Fruit fly (Drosophila melanogaster): ENCODE measurements around the gene moon.

moon gene

dm6 chrX:12072718-12073117 lies at the start of gene moon:
Gene moon, minus strand, starts transcription at chrX:12072818.
- TF ChIP-seq dsf (GFP tag; optimal IDR thresholded peaks at IDR 0.05; ENCODE audit: borderline replicate concordance) (no peak), rgr (GFP tag; optimal IDR thresholded peaks at IDR 0.05) (no peak), Rel (GFP tag; optimal IDR thresholded peaks at IDR 0.05) (no peak), Rel (tag; optimal IDR thresholded peaks at IDR 0.05) (no peak), dl (GFP tag; optimal IDR thresholded peaks at IDR 0.05; ENCODE audit: insufficient read depth in 1 of 2, partially characterized antibody in 2 of 2) (no peak), sage (GFP tag; optimal IDR thresholded peaks at IDR 0.05) (no peak)

- TF ChIP-seq foxo (GFP tag; optimal IDR thresholded peaks at IDR 0.05) (no peak), pan (optimal IDR thresholded peaks at IDR 0.05) (no peak), Hnf4 (GFP tag; optimal IDR thresholded peaks at IDR 0.05) (no peak), tai (GFP tag; optimal IDR thresholded peaks at IDR 0.05) (no peak), ey (GFP tag; optimal IDR thresholded peaks at IDR 0.05) (no peak), usp (GFP tag; optimal IDR thresholded peaks at IDR 0.05) (no peak), jim (GFP tag; optimal IDR thresholded peaks at IDR 0.05) (no peak), CG32264 (GFP tag; optimal IDR thresholded peaks at IDR 0.05) (no peak), Dfd (GFP tag; optimal IDR thresholded peaks at IDR 0.05) (no peak), Hr83 (GFP tag; optimal IDR thresholded peaks at IDR 0.05; ENCODE audit: poor library complexity, severe bottlenecking) (no peak), rgr (GFP tag; optimal IDR thresholded peaks at IDR 0.05) (no peak), Rel (GFP tag; optimal IDR thresholded peaks at IDR 0.05) (no peak), Rel (tag; optimal IDR thresholded peaks at IDR 0.05) (no peak), Jra (GFP tag; optimal IDR thresholded peaks at IDR 0.05) (no peak), br (GFP tag; optimal IDR thresholded peaks at IDR 0.05) (no peak), Sp1 (GFP tag; optimal IDR thresholded peaks at IDR 0.05) (no peak), sv (GFP tag; optimal IDR thresholded peaks at IDR 0.05) (no peak), Hr78 (GFP tag; optimal IDR thresholded peaks at IDR 0.05) (no peak), OdsH (GFP tag; optimal IDR thresholded peaks at IDR 0.05) (no peak)
These were observed 46.7 kb upstream of the moon start for dm6 chrX:12119349-12119748.

dm6 chrX:12106900-12107299 lies 34.3 kb upstream of the moon start, which contains the start of gene CG2750:
Gene CG2750, plus strand, starts transcription at chrX:12107200.
- TF ChIP-seq CG32264 (GFP tag; optimal IDR thresholded peaks at IDR 0.05): no peak
- no peak for TF ChIP-seq HLH106 (tag; optimal IDR thresholded peaks at IDR 0.05)
- no peak for TF ChIP-seq psq (GFP tag; optimal IDR thresholded peaks at IDR 0.05)
- TF ChIP-seq Dif (GFP tag; optimal IDR thresholded peaks at IDR 0.05; ENCODE audit: partially characterized antibody): no peak
- no peak for TF ChIP-seq brk (GFP tag; optimal IDR thresholded peaks at IDR 0.05)
- TF ChIP-seq dl (GFP tag; optimal IDR thresholded peaks at IDR 0.05; ENCODE audit: insufficient read depth in 1 of 2, partially characterized antibody in 2 of 2): no peak
- no peak for TF ChIP-seq dsf (GFP tag; optimal IDR thresholded peaks at IDR 0.05; ENCODE audit: borderline replicate concordance)
- TF ChIP-seq dmrt93B (GFP tag; optimal IDR thresholded peaks at IDR 0.05): no peak
- no peak for TF ChIP-seq CG9705 (GFP tag; optimal IDR thresholded peaks at IDR 0.05)
- TF ChIP-seq foxo (GFP tag; optimal IDR thresholded peaks at IDR 0.05): no peak
- TF ChIP-seq sage (GFP tag; optimal IDR thresholded peaks at IDR 0.05): no peak
- no peak for TF ChIP-seq Hr83 (GFP tag; optimal IDR thresholded peaks at IDR 0.05; ENCODE audit: poor library complexity, severe bottlenecking)
- no peak for TF ChIP-seq CrebA (GFP tag; optimal IDR thresholded peaks at IDR 0.05; ENCODE audit: borderline replicate concordance)
- no peak for TF ChIP-seq N (GFP tag; optimal IDR thresholded peaks at IDR 0.05)
- TF ChIP-seq pan (optimal IDR thresholded peaks at IDR 0.05): no peak

dm6 chrX:12104219-12104618 lies 31.6 kb upstream of the moon start:
- TF ChIP-seq rgr (GFP tag; optimal IDR thresholded peaks at IDR 0.05) (no peak), brk (GFP tag; optimal IDR thresholded peaks at IDR 0.05) (no peak), CG32264 (GFP tag; optimal IDR thresholded peaks at IDR 0.05) (no peak), Rel (GFP tag; optimal IDR thresholded peaks at IDR 0.05) (no peak), Rel (tag; optimal IDR thresholded peaks at IDR 0.05) (no peak), lola (GFP tag; optimal IDR thresholded peaks at IDR 0.05) (no peak), GATAd (GFP tag; optimal IDR thresholded peaks at IDR 0.05) (no peak)

dm6 chrX:12103740-12104139 lies 31.1 kb upstream of the moon start, which contains the start of gene CG11356:
Gene CG11356, minus strand, starts transcription at chrX:12103840.
- no peak for TF ChIP-seq ey (GFP tag; optimal IDR thresholded peaks at IDR 0.05)
- TF ChIP-seq foxo (GFP tag; optimal IDR thresholded peaks at IDR 0.05): no peak
- no peak for TF ChIP-seq Hnf4 (GFP tag; optimal IDR thresholded peaks at IDR 0.05)
- no peak for TF ChIP-seq psq (GFP tag; optimal IDR thresholded peaks at IDR 0.05)
